Fruit fly (Drosophila melanogaster) whole organism, prepupa: ENCODE measurements around the gene eIF1A.

ENCODE experiments used
- Blimp-1 ChIP-seq: fragments of 200-800 bp; sonication (Bioruptor generic); optimal IDR thresholded peaks from 3 replicates; lab custom pipeline; 2017; ENCODE audit warnings: missing biosample characterization, missing genetic modification characterization, mild to moderate bottlenecking, moderate library complexity, missing genetic modification reagents
- CG10631 ChIP-seq: fragments of 200-800 bp; sonication (Bioruptor generic); optimal IDR thresholded peaks from 2 replicates; lab custom pipeline; 2016; ENCODE audit warnings: missing biosample characterization, missing genetic modification characterization
- CG11294 ChIP-seq: fragments of 200-800 bp; sonication (Bioruptor generic); IDR thresholded peaks from 2 replicates; pipeline ENCODE4 v1.3.6; 2022; ENCODE audit warnings: missing biosample characterization, missing genetic modification characterization
- CG11762 ChIP-seq: fragments of 200-800 bp; sonication (Bioruptor generic); optimal IDR thresholded peaks from 3 replicates; lab custom pipeline; 2016; ENCODE audit warnings: missing biosample characterization, missing genetic modification characterization; ENCODE audit not compliant: insufficient read depth
- CG11902 ChIP-seq: fragments of 200-800 bp; sonication (Bioruptor generic); optimal IDR thresholded peaks from 3 replicates; lab custom pipeline; 2016; ENCODE audit warnings: missing biosample characterization, missing genetic modification characterization
- CG1621 ChIP-seq: fragments of 200-800 bp; sonication (Bioruptor generic); optimal IDR thresholded peaks from 3 replicates; lab custom pipeline; 2018; ENCODE audit warnings: missing biosample characterization, mild to moderate bottlenecking, missing genetic modification characterization
- CG16779 ChIP-seq: fragments of 200-800 bp; sonication (Bioruptor generic); optimal IDR thresholded peaks from 3 replicates; lab custom pipeline; 2017; ENCODE audit warnings: missing biosample characterization, mild to moderate bottlenecking, missing genetic modification characterization
- CG3032 ChIP-seq: fragments of 200-800 bp; optimal IDR thresholded peaks from 2 replicates; lab custom pipeline; 2019; ENCODE audit warnings: missing biosample characterization, mild to moderate bottlenecking, missing genetic modification characterization, moderate library complexity
- CG31627 ChIP-seq: fragments of 200-800 bp; sonication (Bioruptor generic); optimal IDR thresholded peaks from 3 replicates; lab custom pipeline; 2016; ENCODE audit warnings: missing biosample characterization, missing genetic modification characterization
- CG32006 ChIP-seq: fragments of 200-800 bp; sonication (Bioruptor generic); optimal IDR thresholded peaks from 3 replicates; lab custom pipeline; 2017; ENCODE audit warnings: missing biosample characterization, mild to moderate bottlenecking, missing genetic modification characterization
- CG34406 ChIP-seq: fragments of 200-800 bp; sonication (Bioruptor generic); optimal IDR thresholded peaks from 3 replicates; lab custom pipeline; 2016; ENCODE audit warnings: missing biosample characterization, missing genetic modification characterization
- CG3919 ChIP-seq: fragments of 200-800 bp; sonication (Bioruptor generic); optimal IDR thresholded peaks from 3 replicates; lab custom pipeline; 2016; ENCODE audit warnings: missing biosample characterization, missing genetic modification characterization
- CG4318 ChIP-seq: fragments of 200-800 bp; sonication (Bioruptor generic); optimal IDR thresholded peaks from 3 replicates; lab custom pipeline; 2017; ENCODE audit warnings: missing biosample characterization, mild to moderate bottlenecking, missing genetic modification characterization
- CG6163 ChIP-seq: fragments of 200-800 bp; sonication (Bioruptor generic); IDR thresholded peaks from 3 replicates; pipeline ENCODE4 v1.3.6; 2022; ENCODE audit warnings: missing biosample characterization, missing genetic modification characterization
- CG6276 ChIP-seq: fragments of 200-800 bp; sonication (Bioruptor generic); optimal IDR thresholded peaks from 2 replicates; lab custom pipeline; 2017; ENCODE audit warnings: missing biosample characterization, mild to moderate bottlenecking, missing genetic modification characterization
- CG6792 ChIP-seq: fragments of 200-800 bp; sonication (Bioruptor generic); optimal IDR thresholded peaks from 3 replicates; lab custom pipeline; 2016; ENCODE audit warnings: missing biosample characterization, missing genetic modification characterization
- CG6854 ChIP-seq: fragments of 200-800 bp; sonication (Bioruptor generic); optimal IDR thresholded peaks from 2 replicates; lab custom pipeline; 2017; ENCODE audit warnings: missing biosample characterization, mild to moderate bottlenecking, missing genetic modification characterization
- CG7368 ChIP-seq: fragments of 200-800 bp; sonication (Bioruptor generic); optimal IDR thresholded peaks from 3 replicates; lab custom pipeline; 2016; ENCODE audit warnings: missing biosample characterization, missing genetic modification characterization
- CG8632 ChIP-seq: fragments of 200-800 bp; sonication (Bioruptor generic); optimal IDR thresholded peaks from 3 replicates; lab custom pipeline; 2016; ENCODE audit warnings: missing biosample characterization, missing genetic modification characterization
- CG9139 ChIP-seq: fragments of 200-800 bp; sonication (Bioruptor generic); optimal IDR thresholded peaks from 3 replicates; lab custom pipeline; 2017; ENCODE audit warnings: missing biosample characterization, mild to moderate bottlenecking, missing genetic modification characterization
- Eip75B ChIP-seq: fragments of 200-800 bp; sonication (Bioruptor generic); optimal IDR thresholded peaks from 3 replicates; lab custom pipeline; 2016; ENCODE audit warnings: missing biosample characterization, missing genetic modification characterization
- Eip78C ChIP-seq: fragments of 200-800 bp; sonication (Bioruptor generic); peaks from one replicate; lab custom pipeline; 2016; ENCODE audit warnings: missing biosample characterization, missing genetic modification characterization
- Eip93F ChIP-seq: fragments of 200-800 bp; sonication (Bioruptor generic); optimal IDR thresholded peaks from 2 replicates; lab custom pipeline; 2016; ENCODE audit warnings: missing biosample characterization, mild to moderate bottlenecking, missing genetic modification characterization
- Ets21C ChIP-seq: fragments of 200-800 bp; sonication (Bioruptor generic); optimal IDR thresholded peaks from 3 replicates; lab custom pipeline; 2016; ENCODE audit warnings: missing biosample characterization, missing genetic modification characterization
- Ets96B ChIP-seq: fragments of 200-800 bp; optimal IDR thresholded peaks from 2 replicates; lab custom pipeline; 2019; ENCODE audit warnings: missing biosample characterization, mild to moderate bottlenecking, missing genetic modification characterization, moderate library complexity
- Gug ChIP-seq: fragments of 200-800 bp; sonication (Bioruptor generic); IDR thresholded peaks from 2 replicates; pipeline ENCODE4 v1.3.6; 2022; ENCODE audit warnings: missing biosample characterization, missing genetic modification characterization
- Hr38 ChIP-seq: sonication (Bioruptor generic); optimal IDR thresholded peaks from 2 replicates; lab custom pipeline; 2016; ENCODE audit warnings: missing biosample characterization, missing genetic modification characterization
- Hr4 ChIP-seq: fragments of 200-800 bp; sonication (Bioruptor generic); optimal IDR thresholded peaks from 3 replicates; lab custom pipeline; 2016; ENCODE audit warnings: missing biosample characterization, missing genetic modification characterization
- Lpt ChIP-seq: fragments of 200-800 bp; sonication (Bioruptor generic); optimal IDR thresholded peaks from 3 replicates; lab custom pipeline; 2016; ENCODE audit warnings: missing biosample characterization, missing genetic modification characterization
- OdsH ChIP-seq: fragments of 200-800 bp; sonication (Bioruptor generic); optimal IDR thresholded peaks from 3 replicates; lab custom pipeline; 2016; ENCODE audit warnings: missing biosample characterization, missing genetic modification characterization
- Smox ChIP-seq: fragments of 200-800 bp; sonication (Bioruptor generic); optimal IDR thresholded peaks from 3 replicates; lab custom pipeline; 2016; ENCODE audit warnings: missing biosample characterization, missing genetic modification characterization
- Sox14 ChIP-seq: fragments of 200-800 bp; sonication (Bioruptor generic); optimal IDR thresholded peaks from 3 replicates; lab custom pipeline; 2016; ENCODE audit warnings: missing biosample characterization, missing genetic modification characterization
- Sox15 ChIP-seq: fragments of 200-800 bp; sonication (Bioruptor generic); optimal IDR thresholded peaks from 3 replicates; lab custom pipeline; 2016; ENCODE audit warnings: missing biosample characterization, missing genetic modification characterization
- achi ChIP-seq: fragments of 200-800 bp; sonication (Bioruptor generic); optimal IDR thresholded peaks from 3 replicates; lab custom pipeline; 2016; ENCODE audit warnings: missing biosample characterization, missing genetic modification characterization
- acj6 ChIP-seq: fragments of 200-800 bp; sonication (Bioruptor generic); optimal IDR thresholded peaks from 3 replicates; lab custom pipeline; 2016; ENCODE audit warnings: missing biosample characterization, missing genetic modification characterization
- cyc ChIP-seq: fragments of 200-800 bp; sonication (Bioruptor generic); optimal IDR thresholded peaks from 3 replicates; lab custom pipeline; 2016; ENCODE audit warnings: missing biosample characterization, missing genetic modification characterization
- dac ChIP-seq: fragments of 200-800 bp; sonication (Bioruptor generic); optimal IDR thresholded peaks from 2 replicates; lab custom pipeline; 2017; ENCODE audit warnings: missing biosample characterization, mild to moderate bottlenecking, missing genetic modification characterization
- dsx ChIP-seq: fragments of 200-800 bp; optimal IDR thresholded peaks from 3 replicates; lab custom pipeline; 2019; ENCODE audit warnings: missing biosample characterization, mild to moderate bottlenecking, missing genetic modification characterization, moderate library complexity; ENCODE audit not compliant: poor library complexity, severe bottlenecking
- eg ChIP-seq: fragments of 200-800 bp; sonication (Bioruptor generic); IDR thresholded peaks from 3 replicates; pipeline ENCODE4 v1.3.6; 2022; ENCODE audit warnings: missing biosample characterization, missing genetic modification characterization
- esn ChIP-seq: fragments of 200-800 bp; sonication (Bioruptor generic); optimal IDR thresholded peaks from 2 replicates; lab custom pipeline; 2016; ENCODE audit warnings: missing biosample characterization, mild to moderate bottlenecking, missing genetic modification characterization, moderate library complexity
- fd59A ChIP-seq: fragments of 200-800 bp; sonication (Bioruptor generic); optimal IDR thresholded peaks from 2 replicates; lab custom pipeline; 2017; ENCODE audit warnings: missing biosample characterization, mild to moderate bottlenecking, missing genetic modification characterization, missing genetic modification reagents
- fd85E ChIP-seq: fragments of 200-800 bp; sonication (Bioruptor generic); optimal IDR thresholded peaks from 3 replicates; lab custom pipeline; 2016; ENCODE audit warnings: missing biosample characterization, missing genetic modification characterization
- fkh ChIP-seq: fragments of 200-800 bp; sonication (Bioruptor generic); optimal IDR thresholded peaks from 3 replicates; lab custom pipeline; 2017; ENCODE audit warnings: missing biosample characterization, mild to moderate bottlenecking, missing genetic modification characterization, moderate library complexity
- lz ChIP-seq: fragments of 200-800 bp; sonication (Bioruptor generic); optimal IDR thresholded peaks from 3 replicates; lab custom pipeline; 2016; ENCODE audit warnings: missing biosample characterization, missing genetic modification characterization
- net ChIP-seq: fragments of 200-800 bp; sonication (Bioruptor generic); optimal IDR thresholded peaks from 3 replicates; lab custom pipeline; 2016; ENCODE audit warnings: missing biosample characterization, missing genetic modification characterization
- pdm3 ChIP-seq: fragments of 200-800 bp; sonication (Bioruptor generic); optimal IDR thresholded peaks from 3 replicates; lab custom pipeline; 2016; ENCODE audit warnings: missing biosample characterization, missing genetic modification characterization
- spab ChIP-seq: fragments of 200-800 bp; sonication (Bioruptor generic); optimal IDR thresholded peaks from 2 replicates; lab custom pipeline; 2017; ENCODE audit warnings: missing biosample characterization, mild to moderate bottlenecking, missing genetic modification characterization, missing genetic modification reagents
- ss ChIP-seq, 2 experiments: fragments of 200-800 bp; sonication (Bioruptor generic); optimal IDR thresholded peaks; 2 replicates in 1 of 2; 3 replicates in 1 of 2; lab custom pipeline; 2017 to 2018; ENCODE audit warnings: mild to moderate bottlenecking in 2 of 2, missing biosample characterization in 2 of 2, missing genetic modification characterization in 2 of 2, moderate library complexity in 1 of 2
- topi ChIP-seq: fragments of 200-800 bp; sonication (Bioruptor generic); optimal IDR thresholded peaks from 3 replicates; lab custom pipeline; 2016; ENCODE audit warnings: missing biosample characterization, missing genetic modification characterization
- vri ChIP-seq: fragments of 200-800 bp; sonication (Bioruptor generic); optimal IDR thresholded peaks from 3 replicates; lab custom pipeline; 2016; ENCODE audit warnings: missing biosample characterization, mild to moderate bottlenecking, missing genetic modification characterization

The eIF1A gene

dm6 chr3R:18297444-18298297 is 23.2 kb downstream of the eIF1A start:
- TF ChIP-seq spab (GFP tag; lab: Kevin White, UChicago) (no peak), dsx (GFP tag; lab: Kevin White, UChicago) (no peak), Sox14 (peak; percentile 37), vri (GFP tag; lab: Kevin White, UChicago) (no peak), CG3032 (tag; lab: Kevin White, UChicago) (peak; percentile 13), Gug (GFP tag; lab: Robert Waterston, UW) (peak; percentile 41; the same call in 1 of the 2 replicates), CG1621 (tag; lab: Kevin White, UChicago) (no peak), fd85E (GFP tag; lab: Kevin White, UChicago) (no peak), CG11902 (GFP tag; lab: Kevin White, UChicago) (no peak), CG6276 (GFP tag; lab: Kevin White, UChicago) (peak; percentile 17), CG7368 (peak; percentile 4), topi (no peak), CG11294 (GFP tag; lab: Robert Waterston, UW) (peak; percentile 33; the same call in 1 of the 2 replicates), Eip75B (GFP tag; lab: Kevin White, UChicago) (peak; percentile 22), Hr38 (GFP tag; lab: Kevin White, UChicago) (no peak), CG6792 (GFP tag; lab: Kevin White, UChicago) (no peak), CG6854 (no peak), Hr4 (peak; percentile 47), CG3919 (GFP tag; lab: Kevin White, UChicago) (no peak), CG32006 (peak; percentile 65), eg (GFP tag; lab: Robert Waterston, UW) (peak; percentile 58; the same call in 2 of the 3 replicates), Ets96B (tag; lab: Kevin White, UChicago) (no peak), pdm3 (GFP tag; lab: Kevin White, UChicago) (no peak), CG9139 (GFP tag; lab: Kevin White, UChicago) (no peak), CG34406 (GFP tag; lab: Kevin White, UChicago) (peak; percentile 24), CG31627 (GFP tag; lab: Kevin White, UChicago) (peak; percentile 12), CG11762 (GFP tag; lab: Kevin White, UChicago) (no peak), lz (no peak), cyc (GFP tag; lab: Kevin White, UChicago) (no peak), net (no peak), esn (GFP tag; lab: Kevin White, UChicago) (no peak), fkh (GFP tag; lab: Kevin White, UChicago) (peak; percentile 52), ss (GFP tag; optimal IDR thresholded peaks at IDR 0.05; lab: Kevin White, UChicago) (no peak), CG8632 (GFP tag; lab: Kevin White, UChicago) (peak; percentile 18), Ets21C (GFP tag; lab: Kevin White, UChicago) (no peak), Eip93F (no peak), Sox15 (GFP tag; lab: Kevin White, UChicago) (no peak), fd59A (GFP tag; lab: Kevin White, UChicago) (peak; percentile 6), Smox (GFP tag; lab: Kevin White, UChicago) (no peak), acj6 (GFP tag; lab: Kevin White, UChicago) (peak; percentile 12), dac (GFP tag; lab: Kevin White, UChicago) (peak; percentile 31), CG10631 (GFP tag; lab: Kevin White, UChicago) (peak; percentile 46), CG16779 (tag; lab: Kevin White, UChicago) (no peak), achi (peak; percentile 56), Eip78C (peak; percentile 40), CG6163 (peak; percentile 57; the same call in 1 of the 3 replicates), OdsH (peak; percentile 44), Blimp-1 (no peak), CG4318 (GFP tag; lab: Kevin White, UChicago) (peak; percentile 19), Lpt (no peak)
